Worm (Caenorhabditis elegans): ENCODE results near the gene vps-26.

DNA sequence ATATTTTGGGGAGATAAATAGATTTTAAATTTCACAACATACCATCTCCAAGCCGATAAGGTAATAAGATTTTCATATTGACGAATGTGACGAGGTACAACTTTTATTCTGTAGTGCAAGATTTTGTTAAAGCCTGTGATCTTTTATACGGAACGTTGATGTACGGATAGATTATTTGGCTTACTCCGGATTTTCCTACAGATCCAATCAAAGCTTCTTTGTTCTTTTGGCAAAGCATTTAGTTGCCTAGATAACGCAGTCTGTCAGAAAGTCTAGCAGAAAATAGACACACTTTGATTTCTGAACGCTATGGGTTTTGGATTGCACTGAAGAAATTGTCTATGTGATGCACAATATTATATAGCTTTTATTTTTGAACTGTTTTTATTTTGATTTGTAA lies 42.4 kb downstream of the vps-26 start, which contains the start of gene F49C12.2:
- TF ChIP-seq ceh-82 (tag; optimal IDR thresholded peaks at IDR 0.05), result no peak
- no peak for TF ChIP-seq blmp-1 (tag; optimal IDR thresholded peaks at IDR 0.05; ENCODE audit: insufficient read depth)
- TF ChIP-seq nhr-237 (tag; optimal IDR thresholded peaks at IDR 0.05), result no peak
- TF ChIP-seq egl-27 (tag; optimal IDR thresholded peaks at IDR 0.05), result no peak
- no peak for TF ChIP-seq unc-39 (tag; optimal IDR thresholded peaks at IDR 0.05)
- TF ChIP-seq F13H6.1 (tag; optimal IDR thresholded peaks at IDR 0.05), result no peak

Measured in whole organism, L2 larva.